Worm (Caenorhabditis elegans) whole organism, young adult: Measurements from ENCODE around the gene tmem-17.
A peak's percentile ranks its signal among the peaks of the same experiment; 100 is the strongest.

Source experiments
- B0019.2 ChIP-seq: fragments of 200-800 bp; sonication (Bioruptor generic); conservative IDR thresholded peaks from 2 replicates; pipeline ENCODE4 v1.3.6; 2022; ENCODE audit warnings: missing genetic modification reagents, missing genetic modification characterization, missing compliant biosample characterization
- B0035.1 ChIP-seq: sonication (generic microtip); optimal IDR thresholded peaks from 2 replicates; lab custom pipeline; 2016; ENCODE audit warnings: missing genetic modification characterization, mild to moderate bottlenecking, missing compliant biosample characterization, missing genotype, missing genetic modification reagents
- F39B2.1 ChIP-seq: fragments of 200-800 bp; sonication (Bioruptor generic); IDR thresholded peaks from 2 replicates; pipeline ENCODE4 v1.3.6; 2022; ENCODE audit warnings: missing genetic modification reagents, missing genetic modification characterization, missing compliant biosample characterization
- F49E8.2 ChIP-seq: sonication (generic microtip); optimal IDR thresholded peaks from 3 replicates; lab custom pipeline; 2017; ENCODE audit warnings: missing genetic modification characterization, mild to moderate bottlenecking, missing compliant biosample characterization, antibody characterized with exemption, moderate library complexity; ENCODE audit not compliant: insufficient read depth
- F57A8.1 ChIP-seq: fragments of 200-800 bp; sonication (Bioruptor generic); optimal IDR thresholded peaks from 2 replicates; lab custom pipeline; 2018; ENCODE audit warnings: mild to moderate bottlenecking, missing genetic modification characterization, moderate library complexity, missing compliant biosample characterization
- T26A5.8 ChIP-seq: sonication (generic microtip); optimal IDR thresholded peaks from 2 replicates; lab custom pipeline; 2016; ENCODE audit warnings: missing genetic modification characterization, missing compliant biosample characterization
- Y67H2A.10 ChIP-seq: fragments of 200-800 bp; sonication (Bioruptor generic); conservative IDR thresholded peaks from 2 replicates; pipeline ENCODE4 v1.3.6; 2022; ENCODE audit warnings: missing genetic modification reagents, missing genetic modification characterization, missing compliant biosample characterization
- Y79H2A.3 ChIP-seq: fragments of 200-800 bp; sonication (Bioruptor generic); conservative IDR thresholded peaks from 2 replicates; pipeline ENCODE4 v1.3.6; 2022; ENCODE audit warnings: missing genetic modification reagents, missing genetic modification characterization, missing compliant biosample characterization
- akir-1 ChIP-seq: fragments of 200-800 bp; sonication (Bioruptor generic); optimal IDR thresholded peaks from 2 replicates; lab custom pipeline; 2018; ENCODE audit warnings: mild to moderate bottlenecking, missing genetic modification characterization, moderate library complexity, missing compliant biosample characterization
- ceh-40 ChIP-seq: fragments of 200-800 bp; sonication (Bioruptor generic); IDR thresholded peaks from 2 replicates; pipeline ENCODE4 v1.3.6; 2022; ENCODE audit warnings: missing genetic modification characterization, missing compliant biosample characterization
- dox-1 ChIP-seq: fragments of 200-800 bp; sonication (Bioruptor generic); IDR thresholded peaks from 2 replicates; pipeline ENCODE4 v1.3.6; 2022; ENCODE audit warnings: missing genetic modification reagents, missing genetic modification characterization, missing compliant biosample characterization
- dpl-1 ChIP-seq: fragments of 150-350 bp; optimal IDR thresholded peaks from 2 replicates; lab custom pipeline; 2014; ENCODE audit warnings: missing biosample characterization, missing genetic modification reagents, missing genetic modification characterization
- hlh-26 ChIP-seq: fragments of 200-800 bp; sonication (Bioruptor generic); conservative IDR thresholded peaks from 2 replicates; pipeline ENCODE4 v1.3.6; 2022; ENCODE audit warnings: missing genetic modification reagents, missing genetic modification characterization, missing compliant biosample characterization
- hmg-1.2 ChIP-seq: fragments of 200-800 bp; sonication (Bioruptor generic); IDR thresholded peaks from 2 replicates; pipeline ENCODE4 v1.3.6; 2022; ENCODE audit warnings: missing genetic modification reagents, missing genetic modification characterization, missing compliant biosample characterization
- hsf-1 ChIP-seq: fragments of 200-800 bp; sonication (Bioruptor generic); IDR thresholded peaks from 2 replicates; pipeline ENCODE4 v1.3.6; 2022; ENCODE audit warnings: missing genetic modification reagents, missing genetic modification characterization, missing compliant biosample characterization
- lin-26 ChIP-seq: fragments of 200-800 bp; sonication (Bioruptor generic); IDR thresholded peaks from 2 replicates; pipeline ENCODE4 v1.3.6; 2022; ENCODE audit warnings: missing genetic modification reagents, missing genetic modification characterization, missing compliant biosample characterization
- lin-40 ChIP-seq: sonication (generic microtip); optimal IDR thresholded peaks from 2 replicates; lab custom pipeline; 2016; ENCODE audit warnings: missing genetic modification characterization, mild to moderate bottlenecking, missing compliant biosample characterization, missing genotype, missing genetic modification reagents
- lin-54 ChIP-seq: fragments of 200-800 bp; sonication (Bioruptor generic); optimal IDR thresholded peaks from 2 replicates; lab custom pipeline; 2018; ENCODE audit warnings: mild to moderate bottlenecking, missing genetic modification characterization, missing compliant biosample characterization
- lsy-27 ChIP-seq: sonication (generic microtip); optimal IDR thresholded peaks from 2 replicates; lab custom pipeline; 2017; ENCODE audit warnings: missing genetic modification characterization, mild to moderate bottlenecking, missing compliant biosample characterization, antibody characterized with exemption, missing genotype, borderline replicate concordance; ENCODE audit not compliant: insufficient read depth
- madf-3 ChIP-seq: fragments of 200-800 bp; sonication (Bioruptor generic); IDR thresholded peaks from 2 replicates; pipeline ENCODE4 v1.3.6; 2022; ENCODE audit warnings: missing genetic modification reagents, missing genetic modification characterization, missing compliant biosample characterization
- madf-6 ChIP-seq: fragments of 200-800 bp; sonication (Bioruptor generic); IDR thresholded peaks from 2 replicates; pipeline ENCODE4 v1.3.6; 2022; ENCODE audit warnings: missing genetic modification reagents, missing genetic modification characterization, missing compliant biosample characterization
- nhr-80 ChIP-seq: sonication (generic microtip); optimal IDR thresholded peaks from 2 replicates; lab custom pipeline; 2016; ENCODE audit warnings: missing genetic modification characterization, missing compliant biosample characterization
- pbrm-1 ChIP-seq: fragments of 200-800 bp; sonication (Bioruptor generic); IDR thresholded peaks from 2 replicates; pipeline ENCODE4 v1.3.6; 2022; ENCODE audit warnings: missing genetic modification reagents, missing genetic modification characterization, missing compliant biosample characterization
- sdz-38 ChIP-seq: sonication (generic microtip); optimal IDR thresholded peaks from 2 replicates; lab custom pipeline; 2016; ENCODE audit warnings: missing genotype, missing genetic modification characterization, missing compliant biosample characterization
- sea-2 ChIP-seq: fragments of 200-800 bp; sonication (Bioruptor generic); IDR thresholded peaks from 2 replicates; pipeline ENCODE4 v1.3.6; 2022; ENCODE audit warnings: missing genetic modification characterization, missing compliant biosample characterization
- snpc-3.4 ChIP-seq: sonication (generic microtip); optimal IDR thresholded peaks from 2 replicates; lab custom pipeline; 2017; ENCODE audit warnings: missing genetic modification characterization, mild to moderate bottlenecking, missing compliant biosample characterization, antibody characterized with exemption, moderate library complexity, missing genotype, missing genetic modification reagents
- tbp1 ChIP-seq: fragments of 200-800 bp; sonication (Bioruptor generic); optimal IDR thresholded peaks from 2 replicates; lab custom pipeline; 2018; ENCODE audit warnings: mild to moderate bottlenecking, missing genetic modification characterization, missing compliant biosample characterization
- tlf-1 ChIP-seq: fragments of 200-800 bp; sonication (Bioruptor generic); optimal IDR thresholded peaks from 2 replicates; lab custom pipeline; 2018; ENCODE audit warnings: mild to moderate bottlenecking, missing genetic modification characterization, missing compliant biosample characterization
- zfh-2 ChIP-seq: fragments of 200-800 bp; sonication (Bioruptor generic); conservative IDR thresholded peaks from 2 replicates; pipeline ENCODE4 v1.3.6; 2022; ENCODE audit warnings: missing genetic modification reagents, missing genetic modification characterization, missing compliant biosample characterization
- ztf-3 ChIP-seq: fragments of 200-800 bp; sonication (Bioruptor generic); optimal IDR thresholded peaks from 2 replicates; lab custom pipeline; 2018; ENCODE audit warnings: mild to moderate bottlenecking, missing genetic modification characterization, missing compliant biosample characterization
- ztf-6 ChIP-seq: fragments of 200-800 bp; sonication (Bioruptor generic); IDR thresholded peaks from 2 replicates; pipeline ENCODE4 v1.3.6; 2022; ENCODE audit warnings: missing genetic modification reagents, missing genetic modification characterization, missing compliant biosample characterization

tmem-17 gene

ce11 chrIII:7062580-7062979, 7.5 kb upstream of the tmem-17 start, which contains the start of gene R01H2.1:
TSS of gene R01H2.1 (plus strand) at chrIII:7062880.
- no peak for TF ChIP-seq lin-26 (GFP tag; lab: Robert Waterston, UW)
- TF ChIP-seq T26A5.8, result no peak
- no peak for TF ChIP-seq hlh-26 (GFP tag; lab: Robert Waterston, UW)
- no peak for TF ChIP-seq ceh-40 (GFP tag; lab: Robert Waterston, UW)

- TF ChIP-seq F57A8.1 (GFP tag; lab: Kevin White, UChicago) (no peak), tlf-1 (GFP tag; lab: Kevin White, UChicago) (no peak), zfh-2 (GFP tag; lab: Robert Waterston, UW) (no peak), ztf-3 (GFP tag; lab: Kevin White, UChicago) (no peak), lin-40 (tag; lab: Kevin White, UChicago) (no peak), hmg-1.2 (GFP tag; lab: Robert Waterston, UW) (no peak), F39B2.1 (GFP tag; lab: Robert Waterston, UW) (no peak)
These were observed 7.0 kb upstream of the tmem-17 start for ce11 chrIII:7063061-7063460.

ce11 chrIII:7064185-7064584, 5.9 kb upstream of the tmem-17 start, which contains the start of gene R01H2.4:
TSS of gene R01H2.4 (minus strand) at chrIII:7064285.
- no peak for TF ChIP-seq F49E8.2 (tag; lab: Kevin White, UChicago)
- no peak for TF ChIP-seq lsy-27 (tag; lab: Kevin White, UChicago)
- no peak for TF ChIP-seq ztf-6 (GFP tag; lab: Robert Waterston, UW)
- TF ChIP-seq dpl-1, result no peak
- TF ChIP-seq sdz-38, result no peak

ce11 chrIII:7067385-7067896, 2.6 kb upstream of the tmem-17 start, which contains the start of gene ger-1:
TSS of gene ger-1 (minus strand) at chrIII:7067477.
- TF ChIP-seq lin-54 (GFP tag; lab: Kevin White, UChicago) (peak; percentile 0), Y67H2A.10 (GFP tag; lab: Robert Waterston, UW) (no peak), nhr-80 (peak; percentile 18), B0019.2 (GFP tag; lab: Robert Waterston, UW) (no peak), lsy-27 (tag; lab: Kevin White, UChicago) (no peak), sea-2 (no peak), hsf-1 (0 out of 2 replicates have a peak, but pooled peaks have one; percentile 48), tbp1 (GFP tag; lab: Kevin White, UChicago) (peak; percentile 12), madf-3 (GFP tag; lab: Robert Waterston, UW) (0 out of 2 replicates have a peak, but pooled peaks have one; percentile 21), snpc-3.4 (tag; lab: Kevin White, UChicago) (no peak), B0035.1 (tag; lab: Kevin White, UChicago) (no peak), dox-1 (GFP tag; lab: Robert Waterston, UW) (0 out of 2 replicates have a peak, but pooled peaks have one; percentile 21), Y79H2A.3 (GFP tag; lab: Robert Waterston, UW) (no peak), pbrm-1 (no peak), akir-1 (GFP tag; lab: Kevin White, UChicago) (no peak), madf-6 (GFP tag; lab: Robert Waterston, UW) (peak; percentile 62)
